Fruit fly (Drosophila melanogaster): Measurements from ENCODE around the gene CG13311.

DNA sequence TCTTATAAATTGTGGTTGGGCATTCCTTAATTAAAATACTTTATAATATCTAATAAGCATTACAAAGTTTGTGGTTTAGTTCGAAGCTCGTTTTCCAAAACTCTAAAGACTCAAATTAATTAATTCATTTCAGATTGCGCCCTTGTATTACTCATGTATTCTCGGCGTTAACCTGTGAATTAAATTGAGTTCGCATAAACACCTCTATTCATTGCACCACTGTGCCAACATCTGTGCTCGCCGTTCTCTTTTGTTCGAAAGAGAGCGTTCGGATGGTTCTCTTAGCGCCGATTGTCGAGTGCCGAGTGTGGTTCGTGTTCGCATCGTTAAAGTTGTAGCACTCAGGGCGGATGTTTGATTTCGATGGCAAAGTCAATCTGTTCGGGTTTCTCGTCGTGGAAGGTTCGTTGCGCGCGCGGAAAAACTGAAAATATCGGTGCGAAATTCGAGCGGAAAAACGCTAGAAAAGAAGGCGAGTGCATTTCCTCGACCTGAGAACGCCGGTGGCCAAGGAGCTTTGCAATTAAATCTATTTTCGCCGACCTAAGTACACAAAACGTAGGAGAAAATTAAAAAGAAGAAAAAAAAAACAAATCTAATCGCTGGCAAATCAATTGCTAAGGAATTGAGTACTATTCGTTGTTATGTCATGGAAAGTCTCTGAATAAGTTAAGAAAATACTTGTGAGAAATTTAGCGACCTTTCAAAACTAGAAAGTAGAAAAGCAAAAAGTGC is 25.3 kb upstream of the CG13311 start, which contains the start of gene dally:
- TF ChIP-seq psq (optimal IDR thresholded peaks at IDR 0.05) (no peak), Dll (optimal IDR thresholded peaks at IDR 0.05) (no peak), pan (optimal IDR thresholded peaks at IDR 0.05) (no peak), CG8478 (optimal IDR thresholded peaks at IDR 0.05) (no peak)
